Fruit fly (Drosophila melanogaster): ENCODE results near the gene Nufip.

Gene Nufip

dm6 chr3L:18771095-18772013, 23.2 kb upstream of the Nufip start (continued):
- TF ChIP-seq vnd (GFP tag; IDR thresholded peaks at IDR 0.05; ENCODE audit: partially characterized antibody) (no peak), trem (tag; optimal IDR thresholded peaks at IDR 0.05) (peak; percentile 8), Dbx (GFP tag; IDR thresholded peaks at IDR 0.05) (no peak), Sin3A (optimal IDR thresholded peaks at IDR 0.05) (no peak), kay (GFP tag; optimal IDR thresholded peaks at IDR 0.05) (no peak), crp (GFP tag; optimal IDR thresholded peaks at IDR 0.05) (no peak), CG17186 (GFP tag; optimal IDR thresholded peaks at IDR 0.05) (no peak), Hey (tag; optimal IDR thresholded peaks at IDR 0.05) (no peak), CG8944 (GFP tag; optimal IDR thresholded peaks at IDR 0.05) (no peak), ftz-f1 (GFP tag; optimal IDR thresholded peaks at IDR 0.05) (peak; percentile 99), fu2 (GFP tag; optimal IDR thresholded peaks at IDR 0.05) (no peak), CG7372 (GFP tag; IDR thresholded peaks at IDR 0.05) (no peak), tap (tag; optimal IDR thresholded peaks at IDR 0.05) (peak; percentile 3), D (optimal IDR thresholded peaks at IDR 0.05) (no peak), D (GFP tag; optimal IDR thresholded peaks at IDR 0.05) (no peak), YL-1 (GFP tag; optimal IDR thresholded peaks at IDR 0.05) (no peak), CG4328 (GFP tag; optimal IDR thresholded peaks at IDR 0.05) (peak; percentile 20), CG33213 (GFP tag; optimal IDR thresholded peaks at IDR 0.05) (no peak), fd3F (GFP tag; optimal IDR thresholded peaks at IDR 0.05) (no peak), slp2 (GFP tag; optimal IDR thresholded peaks at IDR 0.05) (no peak), D19B (GFP tag; optimal IDR thresholded peaks at IDR 0.05) (no peak), aop (GFP tag; IDR thresholded peaks at IDR 0.05) (no peak), gce (GFP tag; IDR thresholded peaks at IDR 0.05) (peak; percentile 11; the same call in 1 of the 3 replicates), CG8359 (GFP tag; optimal IDR thresholded peaks at IDR 0.05; ENCODE audit: borderline replicate concordance) (peak; percentile 52), dysf (GFP tag; IDR thresholded peaks at IDR 0.05) (no peak), CG33557 (GFP tag; optimal IDR thresholded peaks at IDR 0.05) (peak; percentile 94), lilli (GFP tag; optimal IDR thresholded peaks at IDR 0.05) (no peak), Rx (GFP tag; IDR thresholded peaks at IDR 0.05) (no peak), repo (GFP tag; optimal IDR thresholded peaks at IDR 0.05) (no peak), Dp (GFP tag; optimal IDR thresholded peaks at IDR 0.05) (no peak), CG14710 (tag; optimal IDR thresholded peaks at IDR 0.05) (peak; percentile 50), oc (tag; optimal IDR thresholded peaks at IDR 0.05) (peak; percentile 73), ATbp (GFP tag; optimal IDR thresholded peaks at IDR 0.05) (no peak), Sox102F (GFP tag; optimal IDR thresholded peaks at IDR 0.05) (peak; percentile 8), grn (GFP tag; optimal IDR thresholded peaks at IDR 0.05) (peak; percentile 82), Abd-B (GFP tag; optimal IDR thresholded peaks at IDR 0.05) (peak; percentile 31), tgo (GFP tag; IDR thresholded peaks at IDR 0.05) (no peak), pb (GFP tag; optimal IDR thresholded peaks at IDR 0.05) (no peak), NfI (GFP tag; optimal IDR thresholded peaks at IDR 0.05) (no peak), Mes4 (GFP tag; optimal IDR thresholded peaks at IDR 0.05) (no peak), nerfin-1 (tag; optimal IDR thresholded peaks at IDR 0.05) (no peak), tll (GFP tag; optimal IDR thresholded peaks at IDR 0.05) (no peak), Nf-YB (GFP tag; optimal IDR thresholded peaks at IDR 0.05) (peak; percentile 35), CHES-1-like (GFP tag; optimal IDR thresholded peaks at IDR 0.05) (peak; percentile 29), p53 (GFP tag; optimal IDR thresholded peaks at IDR 0.05) (no peak), CG17568 (GFP tag; optimal IDR thresholded peaks at IDR 0.05) (no peak), MBD-R2 (GFP tag; IDR thresholded peaks at IDR 0.05) (no peak), vvl (GFP tag; IDR thresholded peaks at IDR 0.05) (peak; percentile 25; the same call in 1 of the 2 replicates), BtbVII (GFP tag; optimal IDR thresholded peaks at IDR 0.05) (peak; percentile 14)

Measured in whole organism, embryonic.